Worm (Caenorhabditis elegans) whole organism, mixed stage, embryonic: ENCODE results near the gene yif-1.

Source experiments
- ceh-83 ChIP-seq: fragments of 200-800 bp; sonication (Bioruptor generic); optimal IDR thresholded peaks from 2 replicates; lab custom pipeline; 2018; ENCODE audit warnings: mild to moderate bottlenecking, missing genetic modification characterization, missing compliant biosample characterization
- elt-1 ChIP-seq: sonication (generic microtip); optimal IDR thresholded peaks from 2 replicates; lab custom pipeline; 2017; ENCODE audit warnings: missing genetic modification characterization, mild to moderate bottlenecking, missing compliant biosample characterization, antibody characterized with exemption, moderate library complexity, borderline replicate concordance; ENCODE audit not compliant: insufficient read depth
- hlh-1 ChIP-seq: fragments of 150-350 bp; optimal IDR thresholded peaks from 2 replicates; lab custom pipeline; 2014; ENCODE audit warnings: missing biosample characterization, missing genetic modification reagents, missing genetic modification characterization
- lsy-2 ChIP-seq: fragments of 150-350 bp; optimal IDR thresholded peaks from 2 replicates; lab custom pipeline; 2014; ENCODE audit warnings: missing biosample characterization, missing genetic modification characterization
- mep-1 ChIP-seq: fragments of 150-350 bp; optimal IDR thresholded peaks from 2 replicates; lab custom pipeline; 2017; ENCODE audit warnings: missing biosample characterization, missing genetic modification reagents, missing genetic modification characterization, inconsistent platforms
- nhr-237 ChIP-seq: fragments of 150-350 bp; optimal IDR thresholded peaks from 2 replicates; lab custom pipeline; 2014; ENCODE audit warnings: missing biosample characterization, missing genetic modification characterization
- snpc-4 ChIP-seq: fragments of 150-350 bp; optimal IDR thresholded peaks from 2 replicates; lab custom pipeline; 2014; ENCODE audit warnings: missing biosample characterization, missing genetic modification characterization
- unc-39 ChIP-seq: fragments of 150-350 bp; optimal IDR thresholded peaks from 2 replicates; lab custom pipeline; 2014; ENCODE audit warnings: missing biosample characterization, missing genetic modification characterization
- ztf-11 ChIP-seq: fragments of 150-350 bp; optimal IDR thresholded peaks from 2 replicates; lab custom pipeline; 2014; ENCODE audit warnings: missing biosample characterization, missing genetic modification characterization

- TF ChIP-seq ceh-83 (GFP tag; lab: Kevin White, UChicago), result no peak
- TF ChIP-seq nhr-237 (tag; lab: Kevin White, UChicago), result no peak
- no peak for TF ChIP-seq ztf-11
- no peak for TF ChIP-seq mep-1 (tag; lab: Kevin White, UChicago)
- no peak for TF ChIP-seq lsy-2 (tag; lab: Kevin White, UChicago)
- no peak for TF ChIP-seq elt-1
- TF ChIP-seq snpc-4, result no peak
- TF ChIP-seq hlh-1 (tag; lab: Kevin White, UChicago), result no peak
- no peak for TF ChIP-seq unc-39 (tag; lab: Kevin White, UChicago)
These were observed 43.7 kb upstream of the yif-1 start, which contains the start of gene ugt-47 for ce11 chrV:10098429-10098828.
